Fruit fly (Drosophila melanogaster): ENCODE results near the gene Best1.
A peak's percentile ranks its signal among the peaks of the same experiment; 100 is the strongest.

The Best1 gene

dm6 chr3R:10130091-10130490 is 40.2 kb downstream of the Best1 start (continued):
- TF ChIP-seq psq (GFP tag; optimal IDR thresholded peaks at IDR 0.05) (no peak), Dad (GFP tag; optimal IDR thresholded peaks at IDR 0.05) (no peak), btn (GFP tag; optimal IDR thresholded peaks at IDR 0.05) (no peak), CG12104 (GFP tag; optimal IDR thresholded peaks at IDR 0.05) (no peak), CG17328 (GFP tag; IDR thresholded peaks at IDR 0.05) (peak; percentile 52), CG1792 (GFP tag; optimal IDR thresholded peaks at IDR 0.05) (no peak), CG9932 (GFP tag; IDR thresholded peaks at IDR 0.05) (peak; percentile 52), sna (GFP tag; IDR thresholded peaks at IDR 0.05; ENCODE audit: partially characterized antibody) (no peak), CG11093 (GFP tag; IDR thresholded peaks at IDR 0.05) (0 out of 3 replicates have a peak, but pooled peaks have one; percentile 34), sens-2 (GFP tag; IDR thresholded peaks at IDR 0.05) (no peak), seq (GFP tag; IDR thresholded peaks at IDR 0.05) (peak; percentile 34; the same call in 1 of the 2 replicates), onecut (GFP tag; IDR thresholded peaks at IDR 0.05) (no peak; the same call in 1 of the 2 replicates), CG5180 (GFP tag; optimal IDR thresholded peaks at IDR 0.05) (peak; percentile 11), Oli (tag; optimal IDR thresholded peaks at IDR 0.05) (peak; percentile 70), ham (GFP tag; IDR thresholded peaks at IDR 0.05) (no peak), pros (GFP tag; optimal IDR thresholded peaks at IDR 0.05) (no peak), Spps (tag; optimal IDR thresholded peaks at IDR 0.05) (no peak), mam (GFP tag; optimal IDR thresholded peaks at IDR 0.05) (peak; percentile 29), CG6813 (GFP tag; optimal IDR thresholded peaks at IDR 0.05) (peak; percentile 46), CG17802 (tag; optimal IDR thresholded peaks at IDR 0.05) (no peak), so (GFP tag; IDR thresholded peaks at IDR 0.05) (no peak), Doc3 (GFP tag; IDR thresholded peaks at IDR 0.05; ENCODE audit: partially characterized antibody) (no peak), CG14710 (tag; optimal IDR thresholded peaks at IDR 0.05) (peak; percentile 32), ftz-f1 (GFP tag; optimal IDR thresholded peaks at IDR 0.05) (no peak), CG2889 (GFP tag; IDR thresholded peaks at IDR 0.05) (peak; percentile 58; the same call in 1 of the 3 replicates), Sox102F (GFP tag; optimal IDR thresholded peaks at IDR 0.05) (peak; percentile 76), CG17829 (tag; optimal IDR thresholded peaks at IDR 0.05) (peak; percentile 62), luna (GFP tag; optimal IDR thresholded peaks at IDR 0.05) (no peak), CG6689 (GFP tag; IDR thresholded peaks at IDR 0.05) (peak; percentile 80), jumu (GFP tag; optimal IDR thresholded peaks at IDR 0.05) (no peak), fru (optimal IDR thresholded peaks at IDR 0.05) (no peak), CG12744 (GFP tag; optimal IDR thresholded peaks at IDR 0.05) (peak; percentile 36), cad (GFP tag; optimal IDR thresholded peaks at IDR 0.05) (no peak), CG7357 (GFP tag; IDR thresholded peaks at IDR 0.05) (0 out of 3 replicates have a peak, but pooled peaks have one; percentile 53), lola (GFP tag; optimal IDR thresholded peaks at IDR 0.05) (peak in 1 of 3 experiments; percentile 24), CG11085 (GFP tag; IDR thresholded peaks at IDR 0.05) (no peak), CG15269 (tag; optimal IDR thresholded peaks at IDR 0.05) (peak; percentile 76), CG8290 (GFP tag; optimal IDR thresholded peaks at IDR 0.05) (no peak), CG8290 (tag; optimal IDR thresholded peaks at IDR 0.05) (no peak), disco-r (GFP tag; optimal IDR thresholded peaks at IDR 0.05) (no peak), CG5953 (GFP tag; IDR thresholded peaks at IDR 0.05) (peak; percentile 54; the same call in 1 of the 2 replicates), CG10654 (GFP tag; optimal IDR thresholded peaks at IDR 0.05) (peak; percentile 27), sd (tag; optimal IDR thresholded peaks at IDR 0.05) (peak; percentile 16), Hand (GFP tag; optimal IDR thresholded peaks at IDR 0.05) (peak; percentile 21), MTF-1 (GFP tag; optimal IDR thresholded peaks at IDR 0.05; ENCODE audit: borderline replicate concordance) (no peak), CG14965 (GFP tag; optimal IDR thresholded peaks at IDR 0.05; ENCODE audit: borderline replicate concordance) (no peak), NC2α (GFP tag; optimal IDR thresholded peaks at IDR 0.05) (no peak), CG10274 (GFP tag; optimal IDR thresholded peaks at IDR 0.05) (no peak), peb (GFP tag; IDR thresholded peaks at IDR 0.05) (no peak), CG30403 (GFP tag; optimal IDR thresholded peaks at IDR 0.05) (peak; percentile 60), pho (GFP tag; optimal IDR thresholded peaks at IDR 0.05) (peak; percentile 6), CG12769 (tag; optimal IDR thresholded peaks at IDR 0.05) (no peak)
